Fruit fly (Drosophila melanogaster) whole organism, embryonic: ENCODE results near the gene Cdc16.
A peak's percentile ranks its signal among the peaks of the same experiment; 100 is the strongest.

Experiments used
- B-H1 ChIP-seq: fragments of 200-800 bp; sonication (Bioruptor generic); IDR thresholded peaks from 3 replicates; pipeline ENCODE4 v1.3.6; 2022; ENCODE audit warnings: missing biosample characterization, missing genetic modification characterization
- Bdp1 ChIP-seq: fragments of 200-800 bp; sonication (Bioruptor generic); optimal IDR thresholded peaks from 3 replicates; lab custom pipeline; 2016; ENCODE audit warnings: missing biosample characterization, missing genetic modification characterization
- Blimp-1 ChIP-seq: fragments of 200-800 bp; sonication (Bioruptor generic); optimal IDR thresholded peaks from 3 replicates; lab custom pipeline; 2018; ENCODE audit warnings: missing biosample characterization, missing genetic modification characterization, mild to moderate bottlenecking, moderate library complexity, missing genetic modification reagents
- CG1024 ChIP-seq: fragments of 200-800 bp; sonication (Bioruptor generic); IDR thresholded peaks from 2 replicates; pipeline ENCODE4 v1.3.6; 2022; ENCODE audit warnings: missing biosample characterization, missing genetic modification characterization
- CG11456 ChIP-seq: fragments of 200-800 bp; sonication (Bioruptor generic); IDR thresholded peaks from 3 replicates; pipeline ENCODE4 v1.3.6; 2022; ENCODE audit warnings: missing biosample characterization, missing genetic modification characterization
- CG12219 ChIP-seq: fragments of 200-800 bp; sonication (Bioruptor generic); optimal IDR thresholded peaks from 3 replicates; lab custom pipeline; 2018; ENCODE audit warnings: missing biosample characterization, mild to moderate bottlenecking, missing genetic modification characterization
- CG13296 ChIP-seq: fragments of 200-800 bp; sonication (Bioruptor generic); optimal IDR thresholded peaks from 3 replicates; lab custom pipeline; 2018; ENCODE audit warnings: missing biosample characterization, mild to moderate bottlenecking, missing genetic modification characterization
- CG13894 ChIP-seq: fragments of 200-800 bp; sonication (Bioruptor generic); optimal IDR thresholded peaks from 3 replicates; lab custom pipeline; 2018; ENCODE audit warnings: missing biosample characterization, mild to moderate bottlenecking, missing genetic modification characterization, moderate library complexity
- CG14441 ChIP-seq: fragments of 200-800 bp; sonication (Bioruptor generic); IDR thresholded peaks from 2 replicates; pipeline ENCODE4 v1.3.6; 2022; ENCODE audit warnings: missing biosample characterization, missing genetic modification characterization
- CG17359 ChIP-seq: fragments of 200-800 bp; sonication (Bioruptor generic); optimal IDR thresholded peaks from 3 replicates; lab custom pipeline; 2018; ENCODE audit warnings: missing biosample characterization, mild to moderate bottlenecking, missing genetic modification characterization, moderate library complexity
- CG17612 ChIP-seq: fragments of 200-800 bp; sonication (Bioruptor generic); IDR thresholded peaks from 2 replicates; pipeline ENCODE4 v1.3.6; 2022; ENCODE audit warnings: missing biosample characterization, missing genetic modification characterization
- CG17802 ChIP-seq: fragments of 200-800 bp; sonication (Bioruptor generic); optimal IDR thresholded peaks from 2 replicates; lab custom pipeline; 2018; ENCODE audit warnings: missing biosample characterization, mild to moderate bottlenecking, missing genetic modification characterization, moderate library complexity
- CG2875 ChIP-seq: fragments of 200-800 bp; sonication (Bioruptor generic); optimal IDR thresholded peaks from 2 replicates; lab custom pipeline; 2017; ENCODE audit warnings: missing biosample characterization, mild to moderate bottlenecking, missing genetic modification characterization, missing genetic modification reagents
- CG31224 ChIP-seq: fragments of 200-800 bp; sonication (Bioruptor generic); IDR thresholded peaks from 2 replicates; pipeline ENCODE4 v1.3.6; 2022; ENCODE audit warnings: missing biosample characterization, missing genetic modification characterization
- CG34422 ChIP-seq: fragments of 200-800 bp; sonication (Bioruptor generic); IDR thresholded peaks from 3 replicates; pipeline ENCODE4 v1.3.6; 2022; ENCODE audit warnings: missing biosample characterization, missing genetic modification characterization
- CG3847 ChIP-seq: fragments of 200-800 bp; sonication (Bioruptor generic); IDR thresholded peaks from 2 replicates; pipeline ENCODE4 v1.3.6; 2022; ENCODE audit warnings: missing biosample characterization, missing genetic modification characterization
- CG4282 ChIP-seq: fragments of 200-800 bp; sonication (Bioruptor generic); optimal IDR thresholded peaks from 2 replicates; lab custom pipeline; 2016; ENCODE audit warnings: missing biosample characterization, missing genetic modification characterization
- CG43689 ChIP-seq: fragments of 200-800 bp; sonication (Bioruptor generic); IDR thresholded peaks from 2 replicates; pipeline ENCODE4 v1.3.6; 2022; ENCODE audit warnings: missing biosample characterization, missing genetic modification characterization
- CG5180 ChIP-seq: fragments of 200-800 bp; sonication (Bioruptor generic); optimal IDR thresholded peaks from 3 replicates; lab custom pipeline; 2017; ENCODE audit warnings: missing biosample characterization, missing genetic modification characterization, mild to moderate bottlenecking, moderate library complexity, missing genetic modification reagents
- CG6689 ChIP-seq: fragments of 200-800 bp; sonication (Bioruptor generic); IDR thresholded peaks from 2 replicates; pipeline ENCODE4 v1.3.6; 2022; ENCODE audit warnings: missing biosample characterization, missing genetic modification characterization
- CG7556 ChIP-seq: fragments of 200-800 bp; sonication (Bioruptor generic); optimal IDR thresholded peaks from 2 replicates; lab custom pipeline; 2017; ENCODE audit warnings: missing biosample characterization, mild to moderate bottlenecking, missing genetic modification characterization
- CG9215 ChIP-seq: fragments of 200-800 bp; sonication (Bioruptor generic); IDR thresholded peaks from 2 replicates; pipeline ENCODE4 v1.3.6; 2022; ENCODE audit warnings: missing biosample characterization, missing genetic modification characterization
- CG9817 ChIP-seq: fragments of 200-800 bp; sonication (Bioruptor generic); optimal IDR thresholded peaks from 2 replicates; lab custom pipeline; 2018; ENCODE audit warnings: missing biosample characterization, mild to moderate bottlenecking, missing genetic modification characterization, moderate library complexity
- CG9932 ChIP-seq: fragments of 200-800 bp; sonication (Bioruptor generic); IDR thresholded peaks from 2 replicates; pipeline ENCODE4 v1.3.6; 2022; ENCODE audit warnings: missing biosample characterization, missing genetic modification characterization
- Dek ChIP-seq: fragments of 200-800 bp; sonication (Bioruptor generic); optimal IDR thresholded peaks from 3 replicates; lab custom pipeline; 2019; ENCODE audit warnings: missing biosample characterization, mild to moderate bottlenecking, missing genetic modification characterization, moderate library complexity
- Dll ChIP-seq: fragments of 200-800 bp; sonication (Bioruptor generic); IDR thresholded peaks from 4 replicates; pipeline ENCODE4 v1.3.6; 2022; ENCODE audit warnings: missing biosample characterization, missing genetic modification characterization; ENCODE audit not compliant: partially characterized antibody
- Fer3 ChIP-seq: fragments of 200-800 bp; sonication (Bioruptor generic); optimal IDR thresholded peaks from 2 replicates; lab custom pipeline; 2018; ENCODE audit warnings: missing biosample characterization, mild to moderate bottlenecking, missing genetic modification characterization, moderate library complexity
- Hmr ChIP-seq: fragments of 200-800 bp; sonication (Bioruptor generic); optimal IDR thresholded peaks from 3 replicates; lab custom pipeline; 2017; ENCODE audit warnings: mild to moderate bottlenecking, missing biosample characterization, missing genetic modification reagents, missing genetic modification characterization
- Hr39 ChIP-seq: fragments of >200 bp; optimal IDR thresholded peaks from 2 replicates; lab custom pipeline; 2017
- Mrtf ChIP-seq: fragments of 200-800 bp; sonication (Bioruptor generic); IDR thresholded peaks from 3 replicates; pipeline ENCODE4 v1.3.6; 2022; ENCODE audit warnings: missing biosample characterization, missing genetic modification characterization
- Neu2 ChIP-seq: fragments of 200-800 bp; sonication (Bioruptor generic); optimal IDR thresholded peaks from 3 replicates; lab custom pipeline; 2016; ENCODE audit warnings: missing biosample characterization, missing genetic modification characterization, borderline replicate concordance
- Ssrp ChIP-seq: fragments of 200-800 bp; sonication (Bioruptor generic); optimal IDR thresholded peaks from 2 replicates; lab custom pipeline; 2018; ENCODE audit warnings: missing biosample characterization, mild to moderate bottlenecking, missing genetic modification characterization, moderate library complexity
- Usf ChIP-seq: fragments of 200-800 bp; sonication (Bioruptor generic); optimal IDR thresholded peaks from 2 replicates; lab custom pipeline; 2017; ENCODE audit warnings: missing genotype, missing biosample characterization, missing genetic modification characterization
- YL-1 ChIP-seq: fragments of 200-800 bp; sonication (Bioruptor generic); optimal IDR thresholded peaks from 3 replicates; lab custom pipeline; 2017; ENCODE audit warnings: missing biosample characterization, mild to moderate bottlenecking, missing genetic modification characterization
- ab ChIP-seq: fragments of 200-800 bp; sonication (Bioruptor generic); optimal IDR thresholded peaks from 2 replicates; lab custom pipeline; 2016; ENCODE audit warnings: missing biosample characterization, missing genetic modification characterization
- ash1 ChIP-seq: fragments of 200-800 bp; sonication (Bioruptor generic); optimal IDR thresholded peaks from 2 replicates; lab custom pipeline; 2018; ENCODE audit warnings: missing biosample characterization, mild to moderate bottlenecking, missing genetic modification characterization
- esg ChIP-seq: fragments of 200-800 bp; sonication (Bioruptor generic); conservative IDR thresholded peaks from 2 replicates; pipeline ENCODE4 v1.3.6; 2022; ENCODE audit warnings: missing biosample characterization, missing genetic modification characterization
- ewg ChIP-seq: fragments of 200-800 bp; sonication (Bioruptor generic); optimal IDR thresholded peaks from 3 replicates; lab custom pipeline; 2017; ENCODE audit warnings: mild to moderate bottlenecking, missing biosample characterization, missing genetic modification reagents, missing genetic modification characterization
- gfzf ChIP-seq: fragments of 200-800 bp; sonication (Bioruptor generic); optimal IDR thresholded peaks from 2 replicates; lab custom pipeline; 2016; ENCODE audit warnings: missing biosample characterization, mild to moderate bottlenecking, missing genetic modification characterization, moderate library complexity
- hth ChIP-seq: fragments of >200 bp; optimal IDR thresholded peaks from 2 replicates; lab custom pipeline; 2017; ENCODE audit warnings: inconsistent platforms
- jigr1 ChIP-seq: fragments of 200-800 bp; sonication (Bioruptor generic); IDR thresholded peaks from 3 replicates; pipeline ENCODE4 v1.3.6; 2022; ENCODE audit warnings: missing biosample characterization, missing genetic modification characterization
- lab ChIP-seq: fragments of 200-800 bp; sonication (Bioruptor generic); optimal IDR thresholded peaks from 3 replicates; lab custom pipeline; 2017; ENCODE audit warnings: missing biosample characterization, missing genetic modification characterization, mild to moderate bottlenecking, moderate library complexity, missing genetic modification reagents
- mld ChIP-seq: fragments of 200-800 bp; sonication (Bioruptor generic); IDR thresholded peaks from 3 replicates; pipeline ENCODE4 v1.3.6; 2022; ENCODE audit warnings: missing biosample characterization, missing genetic modification characterization; ENCODE audit not compliant: partially characterized antibody
- org-1 ChIP-seq: fragments of 200-800 bp; sonication (Bioruptor generic); optimal IDR thresholded peaks from 2 replicates; lab custom pipeline; 2017; ENCODE audit warnings: missing biosample characterization, missing genetic modification characterization
- pan ChIP-seq, 4 experiments: fragments of >200 bp in 3 of 4; fragments of 200-800 bp in 1 of 4; sonication (Bioruptor generic) in 1 of 4; optimal IDR thresholded peaks in 3 of 4; IDR thresholded peaks in 1 of 4; 2 replicates each; pipeline versions ENCODE4 v1.3.6 to Lab custom; 2017 to 2022; ENCODE audit warnings: missing biosample characterization in 2 of 4, missing genetic modification characterization in 2 of 4, mixed read lengths in 1 of 4
- pb ChIP-seq: fragments of 200-800 bp; sonication (Bioruptor generic); optimal IDR thresholded peaks from 3 replicates; lab custom pipeline; 2016; ENCODE audit warnings: missing biosample characterization, missing genetic modification characterization
- pho ChIP-seq: fragments of 200-800 bp; sonication (Bioruptor generic); optimal IDR thresholded peaks from 2 replicates; lab custom pipeline; 2016; ENCODE audit warnings: missing biosample characterization, missing genetic modification characterization
- salm ChIP-seq: fragments of 200-800 bp; sonication (Bioruptor generic); optimal IDR thresholded peaks from 2 replicates; lab custom pipeline; 2018; ENCODE audit warnings: missing biosample characterization, mild to moderate bottlenecking, missing genetic modification characterization
- shn ChIP-seq: fragments of 200-800 bp; sonication (Bioruptor generic); optimal IDR thresholded peaks from 3 replicates; lab custom pipeline; 2016; ENCODE audit warnings: missing biosample characterization, missing genetic modification characterization
- slou ChIP-seq: fragments of 200-800 bp; sonication (Bioruptor generic); optimal IDR thresholded peaks from 3 replicates; lab custom pipeline; 2016; ENCODE audit warnings: missing biosample characterization, missing genetic modification characterization
- wdn ChIP-seq: fragments of 200-800 bp; sonication (Bioruptor generic); IDR thresholded peaks from 2 replicates; pipeline ENCODE4 v1.3.6; 2022; ENCODE audit warnings: missing biosample characterization, missing genetic modification characterization
- zen ChIP-seq: fragments of 200-800 bp; sonication (Bioruptor generic); optimal IDR thresholded peaks from 3 replicates; lab custom pipeline; 2018; ENCODE audit warnings: missing biosample characterization, mild to moderate bottlenecking, missing genetic modification characterization, moderate library complexity

Cdc16 gene

DNA sequence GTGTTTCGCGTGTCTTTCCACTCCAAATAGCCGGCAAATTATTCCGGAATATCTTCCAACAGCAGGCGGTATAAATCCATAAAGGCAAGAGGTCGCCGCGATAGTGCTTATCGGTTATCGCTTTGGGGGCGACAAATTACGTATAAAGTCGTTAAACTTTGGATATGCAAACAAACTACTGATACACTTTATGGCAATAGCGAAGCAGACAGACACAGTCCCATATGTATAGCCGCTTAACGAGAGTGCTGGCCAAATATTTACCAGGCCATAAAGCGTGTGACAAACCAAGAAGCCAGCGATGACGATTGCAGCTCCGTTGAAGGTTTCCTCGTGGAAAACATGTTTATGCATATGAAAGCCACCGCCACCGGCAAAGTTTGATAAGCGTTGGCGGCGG lies 3.3 kb downstream of the Cdc16 start (continued):
- no peak for TF ChIP-seq ash1 (GFP tag; lab: Kevin White, UChicago)
- no peak for TF ChIP-seq org-1 (GFP tag; lab: Kevin White, UChicago)
- TF ChIP-seq CG6689 (GFP tag; lab: Robert Waterston, UW), result no peak
- peak; percentile 50 for TF ChIP-seq Hmr (GFP tag; lab: Kevin White, UChicago)
- TF ChIP-seq Hr39, result no peak
- no peak for TF ChIP-seq CG17359
- no peak for TF ChIP-seq pan (optimal IDR thresholded peaks at IDR 0.05; lab: Kevin White, UChicago)
- TF ChIP-seq pan (GFP tag; optimal IDR thresholded peaks at IDR 0.05 in 1 of 2, IDR thresholded peaks at IDR 0.05 in 1 of 2), result peak in 1 of 2 experiments; percentile 40
- no peak for TF ChIP-seq CG11456
- TF ChIP-seq CG7556 (GFP tag; lab: Kevin White, UChicago), result no peak
- no peak for TF ChIP-seq wdn (GFP tag; lab: Robert Waterston, UW)
- TF ChIP-seq mld (GFP tag; lab: Robert Waterston, UW), result no peak
- TF ChIP-seq CG9215 (GFP tag; lab: Robert Waterston, UW), result no peak
- TF ChIP-seq salm, result no peak
- TF ChIP-seq esg (GFP tag; lab: Robert Waterston, UW), result no peak
- TF ChIP-seq B-H1 (GFP tag; lab: Robert Waterston, UW), result no peak
- no peak for TF ChIP-seq jigr1
- TF ChIP-seq CG9817 (tag; lab: Kevin White, UChicago), result no peak
- TF ChIP-seq ab (GFP tag; lab: Kevin White, UChicago), result no peak
- no peak for TF ChIP-seq slou (GFP tag; lab: Kevin White, UChicago)
- TF ChIP-seq CG2875 (GFP tag; lab: Kevin White, UChicago), result peak; percentile 4
- TF ChIP-seq Ssrp (tag; lab: Kevin White, UChicago), result no peak
- TF ChIP-seq CG13894 (tag; lab: Kevin White, UChicago), result no peak
- no peak for TF ChIP-seq CG31224
- no peak for TF ChIP-seq Dek (tag; lab: Kevin White, UChicago)
- TF ChIP-seq CG34422, result no peak
- TF ChIP-seq pho (GFP tag; lab: Kevin White, UChicago), result no peak
- TF ChIP-seq pb (GFP tag; lab: Kevin White, UChicago), result no peak
- TF ChIP-seq CG5180, result no peak
- no peak for TF ChIP-seq hth (lab: Kevin White, UChicago)
- TF ChIP-seq Neu2, result no peak
- TF ChIP-seq Mrtf (GFP tag; lab: Robert Waterston, UW), result no peak
- peak; percentile 68 for TF ChIP-seq lab (GFP tag; lab: Kevin White, UChicago)
- no peak for TF ChIP-seq Bdp1 (GFP tag; lab: Kevin White, UChicago)
- TF ChIP-seq CG9932 (GFP tag; lab: Robert Waterston, UW), result no peak
- TF ChIP-seq Dll (GFP tag; lab: Robert Waterston, UW), result no peak
- TF ChIP-seq CG3847, result no peak
- TF ChIP-seq CG1024 (GFP tag; lab: Robert Waterston, UW), result no peak
- TF ChIP-seq gfzf (GFP tag; lab: Kevin White, UChicago), result no peak
- TF ChIP-seq CG17802 (tag; lab: Kevin White, UChicago), result no peak
- TF ChIP-seq Usf (GFP tag; lab: Kevin White, UChicago), result no peak
- TF ChIP-seq CG13296 (GFP tag; lab: Kevin White, UChicago), result peak; percentile 80
- TF ChIP-seq YL-1 (GFP tag; lab: Kevin White, UChicago), result peak; percentile 12
- no peak for TF ChIP-seq CG4282 (GFP tag; lab: Kevin White, UChicago)
- TF ChIP-seq CG17612 (GFP tag; lab: Robert Waterston, UW), result no peak
- TF ChIP-seq Blimp-1 (GFP tag; lab: Kevin White, UChicago), result no peak
- TF ChIP-seq shn, result no peak
- peak; percentile 18 for TF ChIP-seq CG12219
- no peak for TF ChIP-seq zen (tag; lab: Kevin White, UChicago)
- no peak for TF ChIP-seq CG43689 (GFP tag; lab: Robert Waterston, UW)
- no peak for TF ChIP-seq ewg (GFP tag; lab: Kevin White, UChicago)
- TF ChIP-seq Fer3 (tag; lab: Kevin White, UChicago), result peak; percentile 22
- TF ChIP-seq CG14441 (GFP tag; lab: Robert Waterston, UW), result no peak
